Fruit fly (Drosophila melanogaster) S2 (cell line): ENCODE results near the gene CG42331.

Source experiments
- CG8478 ChIP-seq: fragments of >200 bp; optimal IDR thresholded peaks from 2 replicates; lab custom pipeline; 2018
- CTCF ChIP-seq, 2 experiments: fragments of >200 bp; optimal IDR thresholded peaks; 2 replicates each; lab custom pipeline; 2018

- TF ChIP-seq CG8478, result no peak
- no peak for TF ChIP-seq CTCF (optimal IDR thresholded peaks at IDR 0.05; lab: Kevin White, UChicago)
Observed at dm6 chr3R:24727038-24727437, 44.9 kb upstream of the CG42331 start.
